Worm (Caenorhabditis elegans): ENCODE data around the gene tbh-1.

The tbh-1 gene

ce11 chrX:15515798-15516197 is 11.1 kb upstream of the tbh-1 start (continued):
- TF ChIP-seq cebp-1 (GFP tag; IDR thresholded peaks at IDR 0.05) (no peak), cebp-1 (tag; optimal IDR thresholded peaks at IDR 0.05) (no peak), hrde-1 (tag; optimal IDR thresholded peaks at IDR 0.05; ENCODE audit: borderline replicate concordance) (no peak), rpc-1 (optimal IDR thresholded peaks at IDR 0.05) (no peak), rpc-1 (tag; optimal IDR thresholded peaks at IDR 0.05) (no peak), die-1 (tag; optimal IDR thresholded peaks at IDR 0.05) (no peak), bed-1 (GFP tag; IDR thresholded peaks at IDR 0.05) (no peak), tbx-9 (tag; optimal IDR thresholded peaks at IDR 0.05; ENCODE audit: borderline replicate concordance) (no peak), C06A6.2 (GFP tag; conservative IDR thresholded peaks at IDR 0.05) (no peak), Y67H2A.10 (GFP tag; conservative IDR thresholded peaks at IDR 0.05) (no peak), mel-28 (tag; optimal IDR thresholded peaks at IDR 0.05; ENCODE audit: borderline replicate concordance) (no peak), nfyb-1 (GFP tag; IDR thresholded peaks at IDR 0.05) (0 out of 2 replicates have a peak, but pooled peaks have one; percentile 31), dox-1 (GFP tag; IDR thresholded peaks at IDR 0.05) (peak; percentile 34; the same call in 1 of the 2 replicates)

ce11 chrX:15514547-15514946 is 9.9 kb upstream of the tbh-1 start:
- peak; percentile 53 for TF ChIP-seq zfh-2 (GFP tag; conservative IDR thresholded peaks at IDR 0.05)
- no peak for TF ChIP-seq mel-28 (tag; optimal IDR thresholded peaks at IDR 0.05; ENCODE audit: borderline replicate concordance)

- no peak for TF ChIP-seq fkh-3 (tag; optimal IDR thresholded peaks at IDR 0.05)
- TF ChIP-seq ztf-22 (GFP tag; optimal IDR thresholded peaks at IDR 0.05), result no peak
- TF ChIP-seq Y67H2A.10 (GFP tag; conservative IDR thresholded peaks at IDR 0.05), result no peak
- TF ChIP-seq nhr-179 (tag; optimal IDR thresholded peaks at IDR 0.05), result no peak
- TF ChIP-seq lag-1 (GFP tag; IDR thresholded peaks at IDR 0.05), result no peak
- no peak for TF ChIP-seq sea-2 (GFP tag; IDR thresholded peaks at IDR 0.05)
- no peak for TF ChIP-seq D2030.7 (GFP tag; IDR thresholded peaks at IDR 0.05)
- TF ChIP-seq let-607 (tag; optimal IDR thresholded peaks at IDR 0.05), result no peak
- TF ChIP-seq ceh-79 (tag; optimal IDR thresholded peaks at IDR 0.05), result no peak
- TF ChIP-seq F39B2.1 (GFP tag; IDR thresholded peaks at IDR 0.05), result no peak
- TF ChIP-seq ceh-58 (GFP tag; IDR thresholded peaks at IDR 0.05), result no peak
- TF ChIP-seq T07F8.4 (tag; optimal IDR thresholded peaks at IDR 0.05), result no peak
- TF ChIP-seq B0336.3 (GFP tag; IDR thresholded peaks at IDR 0.05), result no peak
- TF ChIP-seq attf-6 (GFP tag; IDR thresholded peaks at IDR 0.05), result no peak
- TF ChIP-seq ceh-27 (GFP tag; optimal IDR thresholded peaks at IDR 0.05), result no peak
Measured at ce11 chrX:15509681-15510080, 5.0 kb upstream of the tbh-1 start, which contains the start of gene eat-20. Gene eat-20 (plus strand): TSS chrX:15510011.

- TF ChIP-seq ets-4 (GFP tag; optimal IDR thresholded peaks at IDR 0.05), result no peak
- peak; percentile 94 to 95 for TF ChIP-seq let-607 (tag; optimal IDR thresholded peaks at IDR 0.05)
- TF ChIP-seq C06A6.2 (GFP tag; conservative IDR thresholded peaks at IDR 0.05), result no peak
- TF ChIP-seq xnd-1 (tag; optimal IDR thresholded peaks at IDR 0.05), result no peak
- no peak for TF ChIP-seq dpl-1 (GFP tag; optimal IDR thresholded peaks at IDR 0.05)
- no peak for TF ChIP-seq rpc-1 (optimal IDR thresholded peaks at IDR 0.05)
- TF ChIP-seq rpc-1 (tag; optimal IDR thresholded peaks at IDR 0.05), result no peak
- TF ChIP-seq snpc-3.4 (tag; optimal IDR thresholded peaks at IDR 0.05), result no peak
- TF ChIP-seq nhr-27 (tag; optimal IDR thresholded peaks at IDR 0.05), result no peak
- no peak for TF ChIP-seq B0035.1 (tag; optimal IDR thresholded peaks at IDR 0.05)
- no peak for TF ChIP-seq tbp1 (GFP tag; optimal IDR thresholded peaks at IDR 0.05)
- TF ChIP-seq mxl-1 (tag; optimal IDR thresholded peaks at IDR 0.05), result no peak
- peak; percentile 14 for TF ChIP-seq attf-5 (GFP tag; optimal IDR thresholded peaks at IDR 0.05)
- no peak for TF ChIP-seq athp-1 (tag; optimal IDR thresholded peaks at IDR 0.05)
- peak; percentile 88 for TF ChIP-seq mcd-1 (GFP tag; IDR thresholded peaks at IDR 0.05)
- peak; percentile 11 for TF ChIP-seq ztf-18 (tag; optimal IDR thresholded peaks at IDR 0.05)
- no peak for TF ChIP-seq B0261.1 (tag; optimal IDR thresholded peaks at IDR 0.05)
- no peak for TF ChIP-seq egl-44 (GFP tag; IDR thresholded peaks at IDR 0.05)
- TF ChIP-seq nfya-1 (tag; optimal IDR thresholded peaks at IDR 0.05; ENCODE audit: borderline replicate concordance, insufficient read depth), result no peak
- no peak for TF ChIP-seq ccch-3 (GFP tag; optimal IDR thresholded peaks at IDR 0.05)
- peak; percentile 41 for TF ChIP-seq nhr-80 (tag; optimal IDR thresholded peaks at IDR 0.05)
Measured at ce11 chrX:15507830-15508347, 3.2 kb upstream of the tbh-1 start, which contains the start of gene zipt-7.2. Gene zipt-7.2 (minus strand): TSS chrX:15507880.
